Worm (Caenorhabditis elegans) whole organism, dauer: Measurements from ENCODE around the gene fbxa-29.

ENCODE experiments used
- unc-62 ChIP-seq: sonication (generic microtip); optimal IDR thresholded peaks from 2 replicates; lab custom pipeline; 2017; ENCODE audit warnings: missing biosample characterization, missing genetic modification reagents, missing genetic modification characterization

The fbxa-29 gene

ce11 chrIII:1226256-1226655 is 47.2 kb downstream of the fbxa-29 start:
- no peak for TF ChIP-seq unc-62 (GFP tag; lab: Kevin White, UChicago)

ce11 chrIII:1225595-1225994 is 47.9 kb downstream of the fbxa-29 start:
- TF ChIP-seq unc-62 (GFP tag; lab: Kevin White, UChicago), result no peak

DNA sequence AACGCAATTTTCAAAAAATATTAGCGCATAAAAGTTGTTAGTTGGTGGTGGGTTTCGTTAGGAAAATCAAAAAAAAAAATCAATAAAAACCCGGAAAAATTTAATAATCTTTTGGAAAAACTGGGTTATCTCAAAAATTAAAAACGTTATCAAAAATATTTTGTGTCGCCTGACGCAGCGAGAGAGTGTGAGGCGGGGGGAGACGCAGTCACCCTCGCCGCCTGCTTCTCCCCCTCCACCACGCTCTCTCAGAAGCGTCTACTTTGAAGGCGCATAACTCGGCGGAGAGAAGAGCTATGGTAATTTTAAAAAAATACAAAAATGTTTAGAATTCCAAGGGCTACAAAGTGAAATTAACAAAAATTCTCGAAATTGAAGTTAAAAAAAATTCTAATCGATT is 48.4 kb downstream of the fbxa-29 start:
- TF ChIP-seq unc-62 (GFP tag; lab: Kevin White, UChicago), result no peak

DNA sequence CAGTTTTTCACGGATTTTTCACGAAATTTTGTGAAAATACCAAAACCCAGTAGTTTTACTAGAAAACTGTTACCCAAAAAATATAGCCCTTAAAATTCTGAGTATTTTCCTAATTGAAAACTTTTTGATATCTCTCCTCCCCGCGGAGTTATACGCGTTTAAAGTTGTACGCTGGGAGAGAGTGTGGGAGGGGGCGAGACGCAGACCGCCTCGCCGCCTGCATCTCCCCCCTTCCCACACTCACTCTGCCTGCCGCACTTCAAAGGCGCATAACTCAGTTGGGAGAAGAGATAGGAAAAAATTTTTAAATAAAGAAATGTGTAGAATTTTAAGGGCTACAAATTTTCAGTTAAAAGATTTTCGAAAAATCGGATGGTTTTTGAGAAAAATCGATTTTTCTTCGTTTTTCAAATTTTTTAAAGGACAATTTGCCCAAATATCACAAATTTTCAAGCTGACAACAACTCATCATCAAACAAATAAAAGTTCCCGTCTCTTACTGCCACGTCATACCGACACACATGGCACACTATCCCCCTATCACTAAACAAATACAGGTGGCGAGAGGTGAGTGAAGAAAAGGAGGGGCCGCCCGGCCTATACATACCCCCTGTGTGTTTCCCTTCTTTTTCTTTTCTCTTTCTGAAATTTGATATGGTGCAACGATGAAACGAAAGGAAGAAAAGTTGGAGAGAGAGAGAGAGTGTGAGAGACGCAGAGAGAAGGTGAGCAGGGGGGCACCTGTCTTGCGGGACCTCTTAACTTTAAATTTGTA is 50.0 kb downstream of the fbxa-29 start:
- no peak for TF ChIP-seq unc-62 (GFP tag; lab: Kevin White, UChicago)

DNA sequence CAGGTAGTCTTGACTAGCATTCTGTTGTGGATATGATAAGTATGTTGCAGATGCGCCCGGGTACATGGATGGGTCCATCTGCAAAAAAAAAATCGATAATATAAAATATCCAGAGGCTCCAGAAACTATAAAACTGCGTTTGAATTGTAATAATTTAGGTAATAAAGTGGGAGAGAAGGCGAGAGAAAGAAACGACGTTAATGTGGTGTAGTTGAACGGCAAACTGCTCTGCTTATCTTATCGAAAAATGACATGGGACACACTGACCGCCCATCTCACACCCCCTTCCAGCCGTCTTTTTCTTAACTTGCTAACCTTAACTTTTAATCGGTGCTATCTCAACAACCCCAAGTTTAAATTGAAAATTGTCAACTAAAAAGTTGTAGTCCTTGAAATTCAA is 51.5 kb downstream of the fbxa-29 start:
- TF ChIP-seq unc-62 (GFP tag; lab: Kevin White, UChicago), result no peak
